Worm (Caenorhabditis elegans) whole organism, young adult: Measurements from ENCODE around the gene C25A8.5.
A peak's percentile ranks its signal among the peaks of the same experiment; 100 is the strongest.

Source experiments
- B0261.1 ChIP-seq: sonication (generic microtip); optimal IDR thresholded peaks from 2 replicates; lab custom pipeline; 2016; ENCODE audit warnings: mild to moderate bottlenecking, missing genetic modification characterization, moderate library complexity, missing compliant biosample characterization
- B0336.3 ChIP-seq: fragments of 200-800 bp; sonication (Bioruptor generic); IDR thresholded peaks from 2 replicates; pipeline ENCODE4 v1.3.6; 2022; ENCODE audit warnings: missing genetic modification characterization, missing compliant biosample characterization
- F22D6.2 ChIP-seq: sonication (generic microtip); optimal IDR thresholded peaks from 2 replicates; lab custom pipeline; 2016; ENCODE audit warnings: mild to moderate bottlenecking, missing genetic modification characterization, missing compliant biosample characterization
- F23B12.7 ChIP-seq: sonication (generic microtip); optimal IDR thresholded peaks from 2 replicates; lab custom pipeline; 2017; ENCODE audit warnings: missing genetic modification characterization, mild to moderate bottlenecking, missing compliant biosample characterization, antibody characterized with exemption, moderate library complexity; ENCODE audit not compliant: insufficient read depth
- F37B4.10 ChIP-seq: fragments of 200-800 bp; sonication (Bioruptor generic); IDR thresholded peaks from 2 replicates; pipeline ENCODE4 v1.3.6; 2022; ENCODE audit warnings: missing genetic modification characterization, missing compliant biosample characterization
- Y79H2A.3 ChIP-seq: fragments of 200-800 bp; sonication (Bioruptor generic); conservative IDR thresholded peaks from 2 replicates; pipeline ENCODE4 v1.3.6; 2022; ENCODE audit warnings: missing genetic modification reagents, missing genetic modification characterization, missing compliant biosample characterization
- Y95B8A.8 ChIP-seq: fragments of 200-800 bp; sonication (Bioruptor generic); IDR thresholded peaks from 2 replicates; pipeline ENCODE4 v1.3.6; 2022; ENCODE audit warnings: missing genetic modification reagents, missing genetic modification characterization, missing compliant biosample characterization
- ZK185.1 ChIP-seq: sonication (generic microtip); optimal IDR thresholded peaks from 2 replicates; lab custom pipeline; 2016; ENCODE audit warnings: mild to moderate bottlenecking, missing genetic modification characterization, missing compliant biosample characterization; ENCODE audit not compliant: poor library complexity, severe bottlenecking
- ama-1 ChIP-seq, 3 experiments: fragments of 150-350 bp in 1 of 3; sonication (generic microtip) in 2 of 3; optimal IDR thresholded peaks; 2 replicates each; lab custom pipeline; 2014 to 2018; ENCODE audit warnings: missing biosample characterization in 2 of 3, missing genetic modification characterization in 2 of 3, missing genetic modification reagents in 2 of 3
- atf-7 ChIP-seq: sonication (generic microtip); optimal IDR thresholded peaks from 2 replicates; lab custom pipeline; 2017; ENCODE audit warnings: mild to moderate bottlenecking, missing genetic modification characterization, missing compliant biosample characterization
- attf-6 ChIP-seq: fragments of 200-800 bp; sonication (Bioruptor generic); IDR thresholded peaks from 2 replicates; pipeline ENCODE4 v1.3.6; 2022; ENCODE audit warnings: missing genetic modification reagents, missing genetic modification characterization, missing compliant biosample characterization
- ccch-3 ChIP-seq: fragments of 200-800 bp; sonication (Bioruptor generic); optimal IDR thresholded peaks from 2 replicates; lab custom pipeline; 2018; ENCODE audit warnings: mild to moderate bottlenecking, missing genetic modification characterization, missing compliant biosample characterization
- ceh-27 ChIP-seq: fragments of 200-800 bp; sonication (Bioruptor generic); optimal IDR thresholded peaks from 2 replicates; lab custom pipeline; 2018; ENCODE audit warnings: mild to moderate bottlenecking, missing genetic modification characterization, moderate library complexity, missing compliant biosample characterization
- ceh-58 ChIP-seq: fragments of 200-800 bp; sonication (Bioruptor generic); IDR thresholded peaks from 2 replicates; pipeline ENCODE4 v1.3.6; 2022; ENCODE audit warnings: missing genetic modification characterization, missing compliant biosample characterization
- ceh-91 ChIP-seq: fragments of 200-800 bp; sonication (Bioruptor generic); IDR thresholded peaks from 2 replicates; pipeline ENCODE4 v1.3.6; 2022; ENCODE audit warnings: missing genetic modification reagents, missing genetic modification characterization, missing compliant biosample characterization
- chd-7 ChIP-seq: sonication (generic microtip); optimal IDR thresholded peaks from 2 replicates; lab custom pipeline; 2016; ENCODE audit warnings: mild to moderate bottlenecking, missing genetic modification characterization, moderate library complexity, missing compliant biosample characterization
- die-1 ChIP-seq: sonication (generic microtip); optimal IDR thresholded peaks from 2 replicates; lab custom pipeline; 2016; ENCODE audit warnings: missing genotype, mild to moderate bottlenecking, missing genetic modification characterization, missing compliant biosample characterization
- dox-1 ChIP-seq: fragments of 200-800 bp; sonication (Bioruptor generic); IDR thresholded peaks from 2 replicates; pipeline ENCODE4 v1.3.6; 2022; ENCODE audit warnings: missing genetic modification reagents, missing genetic modification characterization, missing compliant biosample characterization
- egl-44 ChIP-seq: fragments of 200-800 bp; sonication (Bioruptor generic); IDR thresholded peaks from 2 replicates; pipeline ENCODE4 v1.3.6; 2022; ENCODE audit warnings: missing genetic modification reagents, missing genetic modification characterization, missing compliant biosample characterization
- ekl-4 ChIP-seq: fragments of 200-800 bp; sonication (Bioruptor generic); IDR thresholded peaks from 2 replicates; pipeline ENCODE4 v1.3.6; 2022; ENCODE audit warnings: missing genetic modification reagents, missing genetic modification characterization, missing compliant biosample characterization
- hlh-26 ChIP-seq: fragments of 200-800 bp; sonication (Bioruptor generic); conservative IDR thresholded peaks from 2 replicates; pipeline ENCODE4 v1.3.6; 2022; ENCODE audit warnings: missing genetic modification reagents, missing genetic modification characterization, missing compliant biosample characterization
- let-526 ChIP-seq: fragments of 200-800 bp; sonication (Bioruptor generic); IDR thresholded peaks from 2 replicates; pipeline ENCODE4 v1.3.6; 2022; ENCODE audit warnings: missing genetic modification reagents, missing genetic modification characterization, missing compliant biosample characterization
- lin-35 ChIP-seq, 3 experiments: fragments of 150-350 bp in 2 of 3; sonication (generic microtip) in 1 of 3; optimal IDR thresholded peaks; 2 replicates each; lab custom pipeline; 2014 to 2018; ENCODE audit warnings: missing biosample characterization in 3 of 3, missing genetic modification characterization in 3 of 3, missing genetic modification reagents in 3 of 3
- lin-54 ChIP-seq: fragments of 200-800 bp; sonication (Bioruptor generic); optimal IDR thresholded peaks from 2 replicates; lab custom pipeline; 2018; ENCODE audit warnings: mild to moderate bottlenecking, missing genetic modification characterization, missing compliant biosample characterization
- lsy-27 ChIP-seq: sonication (generic microtip); optimal IDR thresholded peaks from 2 replicates; lab custom pipeline; 2017; ENCODE audit warnings: missing genetic modification characterization, mild to moderate bottlenecking, missing compliant biosample characterization, antibody characterized with exemption, missing genotype, borderline replicate concordance; ENCODE audit not compliant: insufficient read depth
- mel-28 ChIP-seq: sonication (generic microtip); optimal IDR thresholded peaks from 2 replicates; lab custom pipeline; 2016; ENCODE audit warnings: borderline replicate concordance, mild to moderate bottlenecking, missing genetic modification characterization, missing compliant biosample characterization
- mes-4 ChIP-seq: sonication (generic microtip); optimal IDR thresholded peaks from 2 replicates; lab custom pipeline; 2016; ENCODE audit warnings: missing genotype, missing genetic modification characterization, missing compliant biosample characterization
- nhr-120 ChIP-seq: fragments of 200-800 bp; sonication (Bioruptor generic); IDR thresholded peaks from 2 replicates; pipeline ENCODE4 v1.3.6; 2022; ENCODE audit warnings: missing genetic modification characterization, missing compliant biosample characterization
- nhr-80 ChIP-seq: sonication (generic microtip); optimal IDR thresholded peaks from 2 replicates; lab custom pipeline; 2016; ENCODE audit warnings: missing genetic modification characterization, missing compliant biosample characterization
- snpc-1.1 ChIP-seq: sonication (generic microtip); optimal IDR thresholded peaks from 2 replicates; lab custom pipeline; 2017; ENCODE audit warnings: missing genetic modification characterization, mild to moderate bottlenecking, missing compliant biosample characterization, antibody characterized with exemption, moderate library complexity, missing genotype, missing genetic modification reagents; ENCODE audit not compliant: insufficient read depth
- tbp1 ChIP-seq: fragments of 200-800 bp; sonication (Bioruptor generic); optimal IDR thresholded peaks from 2 replicates; lab custom pipeline; 2018; ENCODE audit warnings: mild to moderate bottlenecking, missing genetic modification characterization, missing compliant biosample characterization
- tlf-1 ChIP-seq: fragments of 200-800 bp; sonication (Bioruptor generic); optimal IDR thresholded peaks from 2 replicates; lab custom pipeline; 2018; ENCODE audit warnings: mild to moderate bottlenecking, missing genetic modification characterization, missing compliant biosample characterization
- unc-130 ChIP-seq: sonication (generic microtip); optimal IDR thresholded peaks from 2 replicates; lab custom pipeline; 2016; ENCODE audit warnings: missing genetic modification reagents, missing genetic modification characterization, missing compliant biosample characterization
- unc-62 ChIP-seq: fragments of 150-350 bp; optimal IDR thresholded peaks from 2 replicates; lab custom pipeline; 2014; ENCODE audit warnings: missing biosample characterization, missing genetic modification reagents, missing genetic modification characterization
- ztf-26 ChIP-seq: sonication (generic microtip); optimal IDR thresholded peaks from 2 replicates; lab custom pipeline; 2017; ENCODE audit warnings: missing genetic modification characterization, missing compliant biosample characterization
- ztf-3 ChIP-seq: fragments of 200-800 bp; sonication (Bioruptor generic); optimal IDR thresholded peaks from 2 replicates; lab custom pipeline; 2018; ENCODE audit warnings: mild to moderate bottlenecking, missing genetic modification characterization, missing compliant biosample characterization

The C25A8.5 gene

ce11 chrIV:7049672-7050206 is 50.4 kb downstream of the C25A8.5 start, which contains the start of gene nhr-105 (continued):
- TF ChIP-seq let-526 (GFP tag; lab: Robert Waterston, UW) (no peak), chd-7 (peak; percentile 37), F23B12.7 (tag; lab: Kevin White, UChicago) (no peak), ekl-4 (GFP tag; lab: Robert Waterston, UW) (no peak), nhr-120 (GFP tag; lab: Robert Waterston, UW) (no peak), lsy-27 (tag; lab: Kevin White, UChicago) (no peak), ceh-58 (no peak), F22D6.2 (tag; lab: Kevin White, UChicago) (peak; percentile 32), F37B4.10 (no peak), ztf-3 (GFP tag; lab: Kevin White, UChicago) (no peak), B0261.1 (tag; lab: Kevin White, UChicago) (no peak), die-1 (tag; lab: Kevin White, UChicago) (no peak), unc-130 (GFP tag; lab: Kevin White, UChicago) (no peak), nhr-80 (tag; lab: Kevin White, UChicago) (peak; percentile 41), Y79H2A.3 (no peak), unc-62 (GFP tag; lab: Kevin White, UChicago) (peak; percentile 36), ZK185.1 (tag; lab: Kevin White, UChicago) (peak; percentile 10), dox-1 (GFP tag; lab: Robert Waterston, UW) (0 out of 2 replicates have a peak, but pooled peaks have one; percentile 27), B0336.3 (GFP tag; lab: Robert Waterston, UW) (0 out of 2 replicates have a peak, but pooled peaks have one; percentile 24), mel-28 (tag; lab: Kevin White, UChicago) (no peak), ztf-26 (peak; percentile 21), lin-54 (no peak), ceh-91 (no peak), ama-1 (optimal IDR thresholded peaks at IDR 0.05; lab: Kevin White, UChicago) (peak; percentile 36), ama-1 (GFP tag; optimal IDR thresholded peaks at IDR 0.05; lab: Kevin White, UChicago) (no peak), mes-4 (tag; lab: Kevin White, UChicago) (no peak), lin-35 (GFP tag; optimal IDR thresholded peaks at IDR 0.05; lab: Kevin White, UChicago) (peak in 1 of 3 experiments; percentile 27), egl-44 (GFP tag; lab: Robert Waterston, UW) (no peak), Y95B8A.8 (GFP tag; lab: Robert Waterston, UW) (peak; percentile 51; the same call in 1 of the 2 replicates), ceh-27 (GFP tag; lab: Kevin White, UChicago) (no peak), atf-7 (tag; lab: Kevin White, UChicago) (peak; percentile 80), snpc-1.1 (tag; lab: Kevin White, UChicago) (no peak), tbp1 (GFP tag; lab: Kevin White, UChicago) (peak; percentile 34), attf-6 (GFP tag; lab: Robert Waterston, UW) (no peak), tlf-1 (GFP tag; lab: Kevin White, UChicago) (peak; percentile 10), ccch-3 (no peak), hlh-26 (no peak)
